Fruit fly (Drosophila melanogaster): Measurements from ENCODE around the gene Nep6.

Gene Nep6

dm6 chrX:12764640-12765039, 36.8 kb upstream of the Nep6 start:
- TF ChIP-seq pan (optimal IDR thresholded peaks at IDR 0.05) (no peak), psq (optimal IDR thresholded peaks at IDR 0.05) (no peak), CG8478 (optimal IDR thresholded peaks at IDR 0.05) (no peak), Dll (optimal IDR thresholded peaks at IDR 0.05) (no peak)

dm6 chrX:12765076-12765475, 36.4 kb upstream of the Nep6 start, which contains the start of gene Agpat1:
TSS of gene Agpat1 (plus strand) at chrX:12765266.
- no peak for TF ChIP-seq pan (optimal IDR thresholded peaks at IDR 0.05)
- no peak for TF ChIP-seq psq (optimal IDR thresholded peaks at IDR 0.05)
- no peak for TF ChIP-seq EcR (GFP tag; optimal IDR thresholded peaks at IDR 0.05)
- TF ChIP-seq Dll (optimal IDR thresholded peaks at IDR 0.05): no peak
- TF ChIP-seq usp (GFP tag; optimal IDR thresholded peaks at IDR 0.05): no peak
- TF ChIP-seq CG8478 (optimal IDR thresholded peaks at IDR 0.05): no peak

dm6 chrX:12765736-12766135, 35.7 kb upstream of the Nep6 start:
- TF ChIP-seq EcR (GFP tag; optimal IDR thresholded peaks at IDR 0.05) (no peak), usp (GFP tag; optimal IDR thresholded peaks at IDR 0.05) (no peak), Dll (optimal IDR thresholded peaks at IDR 0.05) (no peak), pan (optimal IDR thresholded peaks at IDR 0.05) (no peak), CG8478 (optimal IDR thresholded peaks at IDR 0.05) (no peak), psq (optimal IDR thresholded peaks at IDR 0.05) (no peak)

- TF ChIP-seq Dll (optimal IDR thresholded peaks at IDR 0.05) (no peak), pan (optimal IDR thresholded peaks at IDR 0.05) (no peak)
Observed at dm6 chrX:12766286-12766685, 35.2 kb upstream of the Nep6 start.

DNA sequence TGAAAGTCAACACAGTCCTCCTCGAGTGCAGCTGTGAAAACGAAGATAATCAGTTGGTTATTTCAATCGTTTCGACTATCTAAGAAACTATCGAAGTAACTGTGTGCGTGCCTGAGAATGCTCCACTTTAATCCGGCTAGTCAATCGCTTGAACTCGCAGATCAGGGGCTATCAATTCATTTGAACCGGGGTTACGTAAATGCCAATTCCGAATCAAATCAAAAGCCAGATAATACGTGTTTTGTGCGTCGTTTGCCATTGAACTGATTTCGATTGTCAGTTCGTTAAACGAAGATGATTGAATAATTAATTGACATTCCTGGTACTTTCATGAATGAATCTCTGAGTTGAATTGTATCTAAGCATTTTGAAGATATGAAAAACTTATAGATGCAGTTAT, 24.3 kb upstream of the Nep6 start:
- TF ChIP-seq psq (optimal IDR thresholded peaks at IDR 0.05): no peak
- no peak for TF ChIP-seq EcR (GFP tag; optimal IDR thresholded peaks at IDR 0.05)
- no peak for TF ChIP-seq CG8478 (optimal IDR thresholded peaks at IDR 0.05)
- no peak for TF ChIP-seq pan (optimal IDR thresholded peaks at IDR 0.05)
- no peak for TF ChIP-seq Dll (optimal IDR thresholded peaks at IDR 0.05)
- no peak for TF ChIP-seq usp (GFP tag; optimal IDR thresholded peaks at IDR 0.05)

DNA sequence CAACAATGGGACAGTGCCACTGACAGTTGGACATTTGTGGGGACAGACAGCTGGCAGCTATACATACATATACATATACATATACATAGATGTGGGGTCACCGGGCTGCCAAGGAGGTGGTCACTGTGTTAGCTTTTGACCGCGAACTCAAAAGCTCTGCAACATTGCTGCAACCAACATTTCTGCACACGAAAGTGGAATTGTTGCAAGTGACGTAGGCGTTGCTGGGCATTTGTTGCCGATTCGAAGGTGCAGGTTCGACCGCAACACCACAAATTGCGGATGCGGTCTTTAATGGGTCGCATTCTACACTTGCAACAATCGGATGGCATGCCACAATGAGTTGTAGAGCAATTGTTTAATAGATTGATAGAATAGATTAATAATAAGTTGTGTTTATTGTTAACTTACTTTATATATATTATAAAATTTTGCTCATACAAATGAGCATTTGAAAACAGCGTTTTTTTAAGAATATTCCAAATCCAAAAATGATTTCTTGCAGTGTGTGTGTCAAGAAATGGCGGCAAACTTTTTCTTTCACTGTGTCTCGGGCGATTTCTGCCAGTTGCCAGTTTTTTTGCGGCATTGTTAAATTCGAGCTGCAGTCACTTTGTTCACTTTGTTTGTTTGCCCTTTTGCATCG, 23.6 kb upstream of the Nep6 start:
- no peak for TF ChIP-seq Dll (optimal IDR thresholded peaks at IDR 0.05)
- TF ChIP-seq psq (optimal IDR thresholded peaks at IDR 0.05): no peak
- no peak for TF ChIP-seq EcR (GFP tag; optimal IDR thresholded peaks at IDR 0.05)
- no peak for TF ChIP-seq usp (GFP tag; optimal IDR thresholded peaks at IDR 0.05)
- TF ChIP-seq pan (optimal IDR thresholded peaks at IDR 0.05): no peak
- TF ChIP-seq CG8478 (optimal IDR thresholded peaks at IDR 0.05): no peak

- TF ChIP-seq Dll (optimal IDR thresholded peaks at IDR 0.05) (no peak), CG8478 (optimal IDR thresholded peaks at IDR 0.05) (no peak), usp (GFP tag; optimal IDR thresholded peaks at IDR 0.05) (no peak), pan (optimal IDR thresholded peaks at IDR 0.05) (no peak), psq (optimal IDR thresholded peaks at IDR 0.05) (no peak)
Observed at dm6 chrX:12784690-12785441, 16.6 kb upstream of the Nep6 start, which contains the start of gene CG32647. TSS of gene CG32647 (minus strand) at chrX:12784958.

DNA sequence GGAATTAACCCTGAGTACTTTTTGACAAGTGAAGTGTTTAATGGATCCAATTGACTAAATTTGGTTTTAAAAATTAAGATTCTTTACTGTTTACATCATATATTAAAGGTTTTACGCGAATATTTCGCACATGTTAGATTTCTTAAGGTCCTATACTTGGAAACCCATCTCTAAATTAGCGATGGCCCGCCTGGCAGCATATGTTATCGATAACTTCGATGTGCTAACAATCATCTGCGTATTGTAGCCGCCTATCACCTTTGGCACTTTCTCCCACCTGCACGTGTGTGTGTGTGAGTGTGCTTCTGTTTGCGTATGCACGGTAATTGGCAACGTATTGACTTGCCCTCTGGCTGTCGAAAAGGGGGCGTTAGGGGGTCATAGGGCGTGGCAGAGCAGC, 20.1 kb downstream of the Nep6 start:
- TF ChIP-seq psq (optimal IDR thresholded peaks at IDR 0.05) (no peak), pan (optimal IDR thresholded peaks at IDR 0.05) (no peak), usp (GFP tag; optimal IDR thresholded peaks at IDR 0.05) (no peak), Dll (optimal IDR thresholded peaks at IDR 0.05) (no peak), CG8478 (optimal IDR thresholded peaks at IDR 0.05) (no peak), EcR (GFP tag; optimal IDR thresholded peaks at IDR 0.05) (no peak)

DNA sequence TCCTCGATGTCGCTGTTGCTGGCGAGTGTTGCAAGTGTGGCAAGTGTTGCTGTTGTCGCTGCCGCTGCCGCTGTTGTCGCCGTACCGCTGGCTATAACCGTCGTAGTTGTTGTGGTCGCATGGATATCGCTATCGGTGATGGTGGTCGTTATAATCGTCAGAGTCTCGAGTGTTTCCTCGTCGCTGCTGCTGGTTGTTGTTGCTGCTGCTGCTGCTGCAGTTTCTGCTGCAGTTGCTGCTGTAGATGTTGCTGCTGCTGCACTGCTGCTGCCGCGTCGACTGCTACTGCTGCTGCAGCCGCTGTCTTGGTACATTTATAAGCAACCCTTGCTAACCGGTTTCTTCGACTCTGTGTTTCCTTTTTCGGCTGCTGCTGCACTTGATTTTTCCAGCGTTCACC, 29.9 kb downstream of the Nep6 start:
- no peak for TF ChIP-seq CG8478 (optimal IDR thresholded peaks at IDR 0.05)

DNA sequence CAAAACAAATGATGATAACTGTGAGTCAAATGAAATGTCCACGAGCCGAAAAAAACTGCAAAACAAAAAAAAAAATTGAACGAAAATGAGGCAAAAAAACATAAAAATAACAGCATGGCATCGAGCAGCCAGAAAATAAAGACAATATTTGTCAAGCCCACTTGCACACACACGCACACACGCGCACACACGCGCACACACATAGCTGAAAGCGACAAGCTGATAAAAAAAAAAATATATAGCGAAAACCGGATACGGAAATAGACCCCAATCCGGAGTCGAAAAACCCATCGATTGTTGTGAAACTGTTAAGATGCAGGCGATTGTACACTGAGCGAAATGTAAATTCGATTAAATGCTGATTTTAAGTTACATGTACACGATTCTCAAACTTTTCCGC, 38.6 kb downstream of the Nep6 start:
- TF ChIP-seq EcR (GFP tag; optimal IDR thresholded peaks at IDR 0.05): no peak
- TF ChIP-seq psq (optimal IDR thresholded peaks at IDR 0.05): no peak
- no peak for TF ChIP-seq CG8478 (optimal IDR thresholded peaks at IDR 0.05)
- TF ChIP-seq pan (optimal IDR thresholded peaks at IDR 0.05): no peak
- TF ChIP-seq Dll (optimal IDR thresholded peaks at IDR 0.05): no peak
- TF ChIP-seq usp (GFP tag; optimal IDR thresholded peaks at IDR 0.05): no peak

- TF ChIP-seq pan (optimal IDR thresholded peaks at IDR 0.05): peak; percentile 12
- TF ChIP-seq EcR (GFP tag; optimal IDR thresholded peaks at IDR 0.05): no peak
- no peak for TF ChIP-seq psq (optimal IDR thresholded peaks at IDR 0.05)
- TF ChIP-seq Dll (optimal IDR thresholded peaks at IDR 0.05): no peak
- TF ChIP-seq CG8478 (optimal IDR thresholded peaks at IDR 0.05): no peak
Observed at dm6 chrX:12841842-12842437, 40.5 kb downstream of the Nep6 start.

Measured in whole organism.